Fruit fly (Drosophila melanogaster) whole organism, wandering third instar larva: ENCODE measurements around the gene CG13002.
A peak's percentile ranks its signal among the peaks of the same experiment; 100 is the strongest.

ENCODE experiments used
- Hnf4 ChIP-seq: fragments of 200-800 bp; sonication (Bioruptor generic); optimal IDR thresholded peaks from 2 replicates; lab custom pipeline; 2016; ENCODE audit warnings: missing biosample characterization, mild to moderate bottlenecking, missing genetic modification characterization
- Hr78 ChIP-seq: fragments of >200 bp; optimal IDR thresholded peaks from 2 replicates; lab custom pipeline; 2017; ENCODE audit warnings: missing biosample characterization, missing genetic modification characterization
- Jra ChIP-seq: sonication (Bioruptor generic); optimal IDR thresholded peaks from 2 replicates; lab custom pipeline; 2016; ENCODE audit warnings: missing biosample characterization, missing genetic modification characterization
- OdsH ChIP-seq: fragments of 200-800 bp; sonication (Bioruptor generic); optimal IDR thresholded peaks from 2 replicates; lab custom pipeline; 2016; ENCODE audit warnings: missing biosample characterization, mild to moderate bottlenecking, missing genetic modification characterization
- foxo ChIP-seq, 2 experiments: fragments of 200-800 bp; sonication (Bioruptor generic); optimal IDR thresholded peaks; 2 replicates in 1 of 2; 3 replicates in 1 of 2; lab custom pipeline; 2016 to 2017; ENCODE audit warnings: missing biosample characterization in 2 of 2, missing genetic modification characterization in 2 of 2
- fru ChIP-seq: fragments of 200-800 bp; sonication (Bioruptor generic); optimal IDR thresholded peaks from 3 replicates; lab custom pipeline; 2016; ENCODE audit warnings: missing biosample characterization, mild to moderate bottlenecking, missing genetic modification characterization
- h ChIP-seq: fragments of 200-800 bp; sonication (Bioruptor generic); optimal IDR thresholded peaks from 3 replicates; lab custom pipeline; 2016; ENCODE audit warnings: missing biosample characterization, mild to moderate bottlenecking, missing genetic modification characterization
- jim ChIP-seq: fragments of 175-275, 200-325 bp; sonication (Bioruptor generic); optimal IDR thresholded peaks from 2 replicates; lab custom pipeline; 2016; ENCODE audit warnings: missing biosample characterization, mild to moderate bottlenecking, missing genetic modification characterization
- pan ChIP-seq: fragments of >200 bp; optimal IDR thresholded peaks from 2 replicates; lab custom pipeline; 2017
- psq ChIP-seq: fragments of 200-800 bp; sonication (Bioruptor generic); optimal IDR thresholded peaks from 3 replicates; lab custom pipeline; 2017; ENCODE audit warnings: missing biosample characterization, mild to moderate bottlenecking, missing genetic modification characterization, moderate library complexity
- sv ChIP-seq: fragments of 200-800 bp; sonication (Bioruptor generic); optimal IDR thresholded peaks from 3 replicates; lab custom pipeline; 2016; ENCODE audit warnings: missing biosample characterization, missing genetic modification characterization

DNA sequence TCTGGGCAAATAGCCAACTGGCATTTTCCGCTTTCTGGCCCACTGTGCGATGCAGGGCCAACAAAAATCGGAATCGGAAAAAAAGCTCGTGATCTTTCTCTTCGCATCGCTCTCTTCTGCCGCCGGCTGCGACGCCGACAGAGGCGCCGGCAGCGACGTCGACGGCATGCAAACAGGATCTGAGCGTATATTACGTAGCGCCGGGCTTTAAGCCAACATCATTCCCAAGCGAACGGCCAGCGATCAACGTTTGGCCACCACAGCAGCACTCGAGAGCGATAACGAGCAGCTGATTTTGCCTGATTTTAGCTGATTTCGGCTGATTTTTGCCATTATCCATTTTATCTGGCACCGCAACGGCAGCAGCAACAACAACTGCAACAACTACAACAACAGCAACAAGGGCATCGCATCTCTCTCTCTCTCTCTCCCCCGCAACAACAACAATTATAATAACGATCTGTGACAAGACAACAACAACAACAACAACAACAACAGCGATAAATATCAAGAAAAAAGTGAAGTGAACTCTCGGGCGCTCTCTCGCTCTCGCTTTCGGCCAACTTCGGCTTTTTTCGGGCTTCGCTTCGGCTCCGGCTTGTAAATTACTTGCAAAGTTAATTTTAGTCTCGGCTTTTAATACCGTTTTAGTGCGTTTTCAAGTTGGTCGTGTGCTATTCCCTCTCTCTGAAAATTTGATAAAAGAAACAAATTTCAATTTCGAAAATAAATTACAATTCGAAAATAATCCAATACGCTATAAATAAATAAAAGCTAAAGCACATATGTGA lies 23.6 kb downstream of the CG13002 start, which contains the start of gene CG4928:
- TF ChIP-seq sv = no peak
- no peak for TF ChIP-seq pan
- no peak for TF ChIP-seq Jra (GFP tag; lab: Kevin White, UChicago)
- no peak for TF ChIP-seq OdsH
- TF ChIP-seq fru (GFP tag; lab: Kevin White, UChicago) = peak; percentile 46
- no peak for TF ChIP-seq psq (GFP tag; lab: Kevin White, UChicago)
- no peak for TF ChIP-seq Hr78 (GFP tag; lab: Kevin White, UChicago)
- no peak for TF ChIP-seq jim (GFP tag; lab: Kevin White, UChicago)
- no peak for TF ChIP-seq h (GFP tag; lab: Kevin White, UChicago)
- TF ChIP-seq Hnf4 = no peak
- TF ChIP-seq foxo (GFP tag; optimal IDR thresholded peaks at IDR 0.05; lab: Kevin White, UChicago) = no peak
